Fruit fly (Drosophila melanogaster): ENCODE results near the gene RpS27A.
A peak's percentile ranks its signal among the peaks of the same experiment; 100 is the strongest.

Gene RpS27A

dm6 chr2L:10422643-10423606 is 14.8 kb downstream of the RpS27A start, which contains the start of the genes pie and Wdfy2 (continued):
- no peak for TF ChIP-seq CrebB (tag; optimal IDR thresholded peaks at IDR 0.05)
- TF ChIP-seq kay (GFP tag; optimal IDR thresholded peaks at IDR 0.05), result no peak
- TF ChIP-seq D19B (GFP tag; optimal IDR thresholded peaks at IDR 0.05), result no peak
- TF ChIP-seq Rfx (GFP tag; IDR thresholded peaks at IDR 0.05), result 0 out of 2 replicates have a peak, but pooled peaks have one; percentile 13
- no peak for TF ChIP-seq CG15696 (tag; optimal IDR thresholded peaks at IDR 0.05)
- no peak for TF ChIP-seq Xrp1 (GFP tag; IDR thresholded peaks at IDR 0.05)
- TF ChIP-seq CG2116 (GFP tag; optimal IDR thresholded peaks at IDR 0.05), result peak; percentile 77
- no peak for TF ChIP-seq Dip3 (GFP tag; optimal IDR thresholded peaks at IDR 0.05)
- no peak for TF ChIP-seq mld (GFP tag; IDR thresholded peaks at IDR 0.05; ENCODE audit: partially characterized antibody)
- TF ChIP-seq Antp (GFP tag; optimal IDR thresholded peaks at IDR 0.05), result no peak
- TF ChIP-seq jigr1 (GFP tag; IDR thresholded peaks at IDR 0.05), result no peak
- TF ChIP-seq vvl (GFP tag; IDR thresholded peaks at IDR 0.05), result peak; percentile 12; the same call in 1 of the 2 replicates
- no peak; the same call in 2 of the 3 replicates for TF ChIP-seq CG34422 (GFP tag; IDR thresholded peaks at IDR 0.05)
- no peak for TF ChIP-seq CG7987 (GFP tag; optimal IDR thresholded peaks at IDR 0.05)
- TF ChIP-seq Sin3A (optimal IDR thresholded peaks at IDR 0.05), result no peak
- no peak for TF ChIP-seq CG3407 (GFP tag; optimal IDR thresholded peaks at IDR 0.05)
- no peak for TF ChIP-seq ara (GFP tag; IDR thresholded peaks at IDR 0.05)
- peak; percentile 97 for TF ChIP-seq CG30020 (tag; optimal IDR thresholded peaks at IDR 0.05)
- TF ChIP-seq gfzf (GFP tag; optimal IDR thresholded peaks at IDR 0.05), result peak; percentile 26
- TF ChIP-seq CG10147 (GFP tag; optimal IDR thresholded peaks at IDR 0.05), result no peak
- peak in 2 of 3 experiments; percentile 14 to 94 for TF ChIP-seq lola (GFP tag; optimal IDR thresholded peaks at IDR 0.05)
- no peak for TF ChIP-seq kah (GFP tag; optimal IDR thresholded peaks at IDR 0.05)
- no peak for TF ChIP-seq CkIIα-i1 (GFP tag; IDR thresholded peaks at IDR 0.05)
- no peak; the same call in 1 of the 2 replicates for TF ChIP-seq sisA (GFP tag; IDR thresholded peaks at IDR 0.05)
- TF ChIP-seq Elba2 (GFP tag; optimal IDR thresholded peaks at IDR 0.05), result no peak
- TF ChIP-seq Ptx1 (GFP tag; IDR thresholded peaks at IDR 0.05), result 0 out of 2 replicates have a peak, but pooled peaks have one; percentile 28
- TF ChIP-seq CG32532 (GFP tag; IDR thresholded peaks at IDR 0.05), result no peak
- TF ChIP-seq CG2199 (GFP tag; IDR thresholded peaks at IDR 0.05), result no peak
- no peak for TF ChIP-seq BEAF-32 (GFP tag; optimal IDR thresholded peaks at IDR 0.05)
- TF ChIP-seq CG6854 (GFP tag; optimal IDR thresholded peaks at IDR 0.05), result no peak
- no peak for TF ChIP-seq Sox100B (GFP tag; optimal IDR thresholded peaks at IDR 0.05)
- TF ChIP-seq nmo (GFP tag; optimal IDR thresholded peaks at IDR 0.05), result peak; percentile 29
- TF ChIP-seq repo (GFP tag; optimal IDR thresholded peaks at IDR 0.05), result no peak
- TF ChIP-seq CG12391 (tag; optimal IDR thresholded peaks at IDR 0.05), result peak; percentile 9
- peak; percentile 89 for TF ChIP-seq CG1024 (GFP tag; IDR thresholded peaks at IDR 0.05)
- TF ChIP-seq aop (GFP tag; IDR thresholded peaks at IDR 0.05), result no peak
- TF ChIP-seq Hr78 (GFP tag; optimal IDR thresholded peaks at IDR 0.05), result no peak
- peak; percentile 28 for TF ChIP-seq CoRest (tag; optimal IDR thresholded peaks at IDR 0.05)
- TF ChIP-seq Aef1 (GFP tag; IDR thresholded peaks at IDR 0.05), result peak; percentile 29; the same call in 1 of the 3 replicates
- no peak for TF ChIP-seq MTF-1 (GFP tag; optimal IDR thresholded peaks at IDR 0.05; ENCODE audit: borderline replicate concordance)
- TF ChIP-seq CG7357 (GFP tag; IDR thresholded peaks at IDR 0.05), result peak; percentile 97
- TF ChIP-seq MESR4 (GFP tag; optimal IDR thresholded peaks at IDR 0.05), result peak; percentile 67
- peak; percentile 50 for TF ChIP-seq Abd-B (GFP tag; optimal IDR thresholded peaks at IDR 0.05)
- TF ChIP-seq CG14667 (GFP tag; IDR thresholded peaks at IDR 0.05), result no peak
- TF ChIP-seq her (GFP tag; optimal IDR thresholded peaks at IDR 0.05), result no peak
- no peak for TF ChIP-seq Adf1 (GFP tag; IDR thresholded peaks at IDR 0.05)
- TF ChIP-seq ase (GFP tag; IDR thresholded peaks at IDR 0.05), result no peak
- peak; percentile 47 for TF ChIP-seq Dref (GFP tag; IDR thresholded peaks at IDR 0.05)
- TF ChIP-seq CG1792 (GFP tag; optimal IDR thresholded peaks at IDR 0.05), result no peak
